Worm (Caenorhabditis elegans): ENCODE data around the gene bed-2.

DNA sequence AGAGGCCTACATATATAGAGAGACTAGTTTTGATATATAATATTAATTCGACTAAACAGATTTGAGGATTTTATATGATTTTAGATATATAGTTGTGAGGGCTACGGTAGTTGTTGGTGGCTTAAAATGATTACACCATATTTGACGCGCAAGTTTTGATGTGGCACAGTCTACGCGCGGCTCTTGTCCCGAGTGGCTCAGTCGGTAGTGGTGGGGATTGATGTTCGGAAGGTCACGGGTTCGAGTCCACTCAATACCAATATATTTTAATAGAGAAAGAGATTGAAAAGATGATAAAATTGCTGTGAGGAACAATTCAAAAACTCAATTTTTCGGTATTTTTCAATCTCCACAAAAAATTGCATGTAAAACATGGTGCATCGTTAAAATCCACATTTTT lies 2.3 kb upstream of the bed-2 start:
- no peak for TF ChIP-seq snpc-4 (tag; optimal IDR thresholded peaks at IDR 0.05)
- no peak for TF ChIP-seq lin-13 (tag; optimal IDR thresholded peaks at IDR 0.05)
- TF ChIP-seq nhr-237 (tag; optimal IDR thresholded peaks at IDR 0.05), result no peak
- TF ChIP-seq nhr-28 (tag; optimal IDR thresholded peaks at IDR 0.05), result no peak
- no peak for TF ChIP-seq nhr-12 (tag; optimal IDR thresholded peaks at IDR 0.05)
- TF ChIP-seq ces-1 (GFP tag; optimal IDR thresholded peaks at IDR 0.05), result no peak
- TF ChIP-seq nhr-2 (tag; optimal IDR thresholded peaks at IDR 0.05), result no peak
- no peak for TF ChIP-seq elt-1 (tag; optimal IDR thresholded peaks at IDR 0.05; ENCODE audit: borderline replicate concordance, insufficient read depth)
- no peak for TF ChIP-seq mep-1 (tag; optimal IDR thresholded peaks at IDR 0.05)
- TF ChIP-seq nhr-76 (tag; optimal IDR thresholded peaks at IDR 0.05), result no peak
- no peak for TF ChIP-seq ztf-11 (tag; optimal IDR thresholded peaks at IDR 0.05)
- TF ChIP-seq unc-39 (tag; optimal IDR thresholded peaks at IDR 0.05), result no peak
- TF ChIP-seq lsy-2 (tag; optimal IDR thresholded peaks at IDR 0.05), result no peak
- no peak for TF ChIP-seq pha-4 (tag; optimal IDR thresholded peaks at IDR 0.05)
